Worm (Caenorhabditis elegans): ENCODE measurements around the gene cpr-1.

ce11 chrV:11989861-11990260, 14.5 kb downstream of the cpr-1 start:
- no peak for TF ChIP-seq him-1 (tag; optimal IDR thresholded peaks at IDR 0.05)
- no peak for TF ChIP-seq W03F9.2 (tag; optimal IDR thresholded peaks at IDR 0.05)

All from whole organism, L4/young adult.